Worm (Caenorhabditis elegans): Measurements from ENCODE around the gene C32H11.4.

ce11 chrIV:12965074-12965473 is 44.0 kb downstream of the C32H11.4 start, which contains the start of gene dod-22:
- TF ChIP-seq ama-1 (optimal IDR thresholded peaks at IDR 0.05) (no peak), ama-1 (GFP tag; optimal IDR thresholded peaks at IDR 0.05) (no peak), egl-18 (GFP tag; IDR thresholded peaks at IDR 0.05) (no peak), B0261.1 (tag; optimal IDR thresholded peaks at IDR 0.05) (no peak), lir-1 (GFP tag; conservative IDR thresholded peaks at IDR 0.05) (no peak), pbrm-1 (GFP tag; IDR thresholded peaks at IDR 0.05) (no peak), nfyb-1 (GFP tag; IDR thresholded peaks at IDR 0.05) (no peak), sea-2 (GFP tag; IDR thresholded peaks at IDR 0.05) (no peak), lin-26 (GFP tag; IDR thresholded peaks at IDR 0.05) (no peak), hlh-26 (GFP tag; conservative IDR thresholded peaks at IDR 0.05) (no peak), lsy-27 (tag; optimal IDR thresholded peaks at IDR 0.05; ENCODE audit: borderline replicate concordance, insufficient read depth) (no peak), nhr-80 (tag; optimal IDR thresholded peaks at IDR 0.05) (no peak), hsf-1 (GFP tag; IDR thresholded peaks at IDR 0.05) (no peak), ztf-28 (GFP tag; IDR thresholded peaks at IDR 0.05) (no peak)

Measured in whole organism, young adult.